Fruit fly (Drosophila melanogaster) whole organism, embryonic: ENCODE data around the gene sNPF-R.

Source experiments
- CG7987 ChIP-seq: fragments of 200-800 bp; sonication (Bioruptor generic); optimal IDR thresholded peaks from 2 replicates; lab custom pipeline; 2018; ENCODE audit warnings: missing biosample characterization, mild to moderate bottlenecking, missing genetic modification characterization, moderate library complexity
- Mes4 ChIP-seq: fragments of 200-800 bp; sonication (Bioruptor generic); optimal IDR thresholded peaks from 2 replicates; lab custom pipeline; 2016; ENCODE audit warnings: missing biosample characterization, missing genetic modification characterization
- NFAT ChIP-seq: fragments of 200-800 bp; sonication (Bioruptor generic); IDR thresholded peaks from 2 replicates; pipeline ENCODE4 v1.3.6; 2022; ENCODE audit warnings: missing biosample characterization, missing genetic modification characterization
- da ChIP-seq: fragments of 200-800 bp; sonication (Bioruptor generic); optimal IDR thresholded peaks from 2 replicates; lab custom pipeline; 2016; ENCODE audit warnings: missing biosample characterization, missing genetic modification characterization
- otp ChIP-seq: fragments of 200-800 bp; sonication (Bioruptor generic); IDR thresholded peaks from 3 replicates; pipeline ENCODE4, ENCODE4 v1.3.6; 2022; ENCODE audit warnings: missing biosample characterization, missing genetic modification characterization
- sc ChIP-seq, 3 experiments: fragments of >200 bp in 2 of 3; fragments of 200-800 bp in 1 of 3; sonication (Bioruptor generic) in 1 of 3; optimal IDR thresholded peaks; 2 replicates in 2 of 3; 3 replicates in 1 of 3; lab custom pipeline; 2017; ENCODE audit warnings: mild to moderate bottlenecking in 1 of 3, missing biosample characterization in 1 of 3, missing genetic modification characterization in 1 of 3, missing genetic modification reagents in 1 of 3
- usp ChIP-seq: fragments of >200 bp; optimal IDR thresholded peaks from 2 replicates; lab custom pipeline; 2017; ENCODE audit warnings: missing biosample characterization, missing genetic modification characterization

dm6 chr3L:20131643-20132042 is 42.8 kb upstream of the sNPF-R start, which contains the start of gene obst-J:
- TF ChIP-seq sc (optimal IDR thresholded peaks at IDR 0.05; lab: Kevin White, UChicago) (no peak), sc (GFP tag; optimal IDR thresholded peaks at IDR 0.05; lab: Kevin White, UChicago) (no peak), CG7987 (GFP tag; lab: Kevin White, UChicago) (no peak), da (GFP tag; lab: Kevin White, UChicago) (no peak), NFAT (GFP tag; lab: Robert Waterston, UW) (no peak), otp (GFP tag; lab: Robert Waterston, UW) (no peak), Mes4 (GFP tag; lab: Kevin White, UChicago) (no peak), usp (no peak)
